Fruit fly (Drosophila melanogaster) Kc167 (cell line): ENCODE results near the gene Wdr24.

ENCODE experiments used
- Myc ChIP-seq: fragments of >200 bp; optimal IDR thresholded peaks from 2 replicates; lab custom pipeline; 2017; ENCODE audit warnings: missing external identifiers
- Sin3A ChIP-seq: fragments of >200 bp; optimal IDR thresholded peaks from 2 replicates; lab custom pipeline; 2018; ENCODE audit warnings: missing external identifiers
- h ChIP-seq: fragments of >200 bp; optimal IDR thresholded peaks from 3 replicates; lab custom pipeline; 2018; ENCODE audit warnings: missing external identifiers
- insv ChIP-seq: fragments of >200 bp; optimal IDR thresholded peaks from 3 replicates; lab custom pipeline; 2018; ENCODE audit warnings: missing external identifiers
- psq ChIP-seq: fragments of >200 bp; optimal IDR thresholded peaks from 2 replicates; lab custom pipeline; 2017; ENCODE audit warnings: missing external identifiers
- ttk ChIP-seq: sonication (Bioruptor generic); optimal IDR thresholded peaks from 2 replicates; lab custom pipeline; 2017; ENCODE audit warnings: missing external identifiers

dm6 chr3R:29781874-29782273 is 37.0 kb upstream of the Wdr24 start:
- no peak for TF ChIP-seq h (lab: Kevin White, UChicago)
- no peak for TF ChIP-seq psq (lab: Kevin White, UChicago)
- TF ChIP-seq Sin3A (lab: Kevin White, UChicago): no peak
- TF ChIP-seq ttk (lab: Kevin White, UChicago): no peak
- TF ChIP-seq insv (lab: Kevin White, UChicago): no peak
- TF ChIP-seq Myc (lab: Kevin White, UChicago): no peak
